Fruit fly (Drosophila melanogaster) whole organism, embryonic: ENCODE results near the gene Act87E.
A peak's percentile ranks its signal among the peaks of the same experiment; 100 is the strongest.

ENCODE experiments used
- Atf-2 ChIP-seq: fragments of 200-800 bp; sonication (Bioruptor generic); optimal IDR thresholded peaks from 2 replicates; lab custom pipeline; 2016; ENCODE audit warnings: missing biosample characterization, missing genetic modification characterization
- BEAF-32 ChIP-seq: fragments of 200-800 bp; sonication (Bioruptor generic); optimal IDR thresholded peaks from 3 replicates; lab custom pipeline; 2017; ENCODE audit warnings: missing biosample characterization, missing genetic modification characterization, mild to moderate bottlenecking, moderate library complexity, missing genetic modification reagents
- CG10147 ChIP-seq: fragments of 200-800 bp; sonication (Bioruptor generic); optimal IDR thresholded peaks from 2 replicates; lab custom pipeline; 2019; ENCODE audit warnings: missing biosample characterization, mild to moderate bottlenecking, missing genetic modification characterization, moderate library complexity
- CG10209 ChIP-seq: fragments of 200-800 bp; sonication (Bioruptor generic); optimal IDR thresholded peaks from 3 replicates; lab custom pipeline; 2017; ENCODE audit warnings: missing biosample characterization, mild to moderate bottlenecking, missing genetic modification characterization, missing genetic modification reagents
- CG10366 ChIP-seq: fragments of 200-800 bp; sonication (Bioruptor generic); IDR thresholded peaks from 2 replicates; pipeline ENCODE4 v1.3.6; 2022; ENCODE audit warnings: missing biosample characterization, missing genetic modification characterization
- CG12104 ChIP-seq: fragments of 200-800 bp; sonication (Bioruptor generic); optimal IDR thresholded peaks from 3 replicates; lab custom pipeline; 2016; ENCODE audit warnings: missing biosample characterization, missing genetic modification characterization
- CG1602 ChIP-seq: fragments of 200-800 bp; sonication (Bioruptor generic); optimal IDR thresholded peaks from 3 replicates; lab custom pipeline; 2016; ENCODE audit warnings: missing biosample characterization, missing genetic modification characterization
- CG17361 ChIP-seq: fragments of 200-800 bp; sonication (Bioruptor generic); IDR thresholded peaks from 3 replicates; pipeline ENCODE4 v1.3.6; 2022; ENCODE audit warnings: missing biosample characterization, missing genetic modification characterization
- CG17385 ChIP-seq: fragments of 200-800 bp; sonication (Bioruptor generic); optimal IDR thresholded peaks from 3 replicates; lab custom pipeline; 2018; ENCODE audit warnings: missing biosample characterization, mild to moderate bottlenecking, missing genetic modification characterization
- CG17612 ChIP-seq: fragments of 200-800 bp; sonication (Bioruptor generic); IDR thresholded peaks from 2 replicates; pipeline ENCODE4 v1.3.6; 2022; ENCODE audit warnings: missing biosample characterization, missing genetic modification characterization
- CG17802 ChIP-seq: fragments of 200-800 bp; sonication (Bioruptor generic); optimal IDR thresholded peaks from 2 replicates; lab custom pipeline; 2018; ENCODE audit warnings: missing biosample characterization, mild to moderate bottlenecking, missing genetic modification characterization, moderate library complexity
- CG2678 ChIP-seq: fragments of 200-800 bp; sonication (Bioruptor generic); optimal IDR thresholded peaks from 3 replicates; lab custom pipeline; 2019; ENCODE audit warnings: missing biosample characterization, mild to moderate bottlenecking, missing genetic modification characterization, moderate library complexity
- CG2875 ChIP-seq: fragments of 200-800 bp; sonication (Bioruptor generic); optimal IDR thresholded peaks from 2 replicates; lab custom pipeline; 2017; ENCODE audit warnings: missing biosample characterization, mild to moderate bottlenecking, missing genetic modification characterization, missing genetic modification reagents
- CG30431 ChIP-seq: fragments of 200-800 bp; sonication (Bioruptor generic); optimal IDR thresholded peaks from 2 replicates; lab custom pipeline; 2017; ENCODE audit warnings: missing biosample characterization, missing genetic modification characterization
- CG3065 ChIP-seq: fragments of 200-800 bp; sonication (Bioruptor generic); optimal IDR thresholded peaks from 2 replicates; lab custom pipeline; 2016; ENCODE audit warnings: missing biosample characterization, missing genetic modification characterization
- CG31365 ChIP-seq: fragments of 200-800 bp; sonication (Bioruptor generic); optimal IDR thresholded peaks from 2 replicates; lab custom pipeline; 2018; ENCODE audit warnings: missing biosample characterization, mild to moderate bottlenecking, missing genetic modification characterization
- CG31441 ChIP-seq: fragments of 200-800 bp; sonication (Bioruptor generic); IDR thresholded peaks from 2 replicates; pipeline ENCODE4 v1.3.6; 2022; ENCODE audit warnings: missing biosample characterization, missing genetic modification characterization
- CG3726 ChIP-seq: fragments of 200-800 bp; sonication (Bioruptor generic); IDR thresholded peaks from 3 replicates; pipeline ENCODE4, ENCODE4 v1.3.6; 2022; ENCODE audit warnings: missing biosample characterization, missing genetic modification characterization
- CG3847 ChIP-seq: fragments of 200-800 bp; sonication (Bioruptor generic); IDR thresholded peaks from 2 replicates; pipeline ENCODE4 v1.3.6; 2022; ENCODE audit warnings: missing biosample characterization, missing genetic modification characterization
- CG4854 ChIP-seq: fragments of 200-800 bp; sonication (Bioruptor generic); optimal IDR thresholded peaks from 2 replicates; lab custom pipeline; 2016; ENCODE audit warnings: missing biosample characterization, missing genetic modification characterization, inconsistent platforms
- CG6254 ChIP-seq: fragments of 200-800 bp; sonication (Bioruptor generic); optimal IDR thresholded peaks from 3 replicates; lab custom pipeline; 2017; ENCODE audit warnings: mild to moderate bottlenecking, missing biosample characterization, missing genetic modification reagents, missing genetic modification characterization
- CG6654 ChIP-seq: fragments of 200-800 bp; sonication (Bioruptor generic); optimal IDR thresholded peaks from 2 replicates; lab custom pipeline; 2017; ENCODE audit warnings: missing biosample characterization, mild to moderate bottlenecking, missing genetic modification characterization
- CG8944 ChIP-seq: fragments of 200-800 bp; sonication (Bioruptor generic); optimal IDR thresholded peaks from 3 replicates; lab custom pipeline; 2016; ENCODE audit warnings: missing biosample characterization, missing genetic modification characterization
- CG9215 ChIP-seq: fragments of 200-800 bp; sonication (Bioruptor generic); IDR thresholded peaks from 2 replicates; pipeline ENCODE4 v1.3.6; 2022; ENCODE audit warnings: missing biosample characterization, missing genetic modification characterization
- CG9817 ChIP-seq: fragments of 200-800 bp; sonication (Bioruptor generic); optimal IDR thresholded peaks from 2 replicates; lab custom pipeline; 2018; ENCODE audit warnings: missing biosample characterization, mild to moderate bottlenecking, missing genetic modification characterization, moderate library complexity
- Chrac-16 ChIP-seq: fragments of 200-800 bp; sonication (Bioruptor generic); optimal IDR thresholded peaks from 3 replicates; lab custom pipeline; 2016; ENCODE audit warnings: missing biosample characterization, missing genetic modification characterization
- Dip2 ChIP-seq: fragments of 200-800 bp; sonication (Bioruptor generic); IDR thresholded peaks from 2 replicates; pipeline ENCODE4 v1.3.6; 2022; ENCODE audit warnings: missing biosample characterization, missing genetic modification characterization
- GATAe ChIP-seq: fragments of 200-800 bp; sonication (Bioruptor generic); conservative IDR thresholded peaks from 2 replicates; pipeline ENCODE4 v1.3.6; 2022; ENCODE audit warnings: missing biosample characterization, missing genetic modification characterization
- Gug ChIP-seq: fragments of 200-800 bp; sonication (Bioruptor generic); IDR thresholded peaks from 4 replicates; pipeline ENCODE4 v1.3.6; 2022; ENCODE audit warnings: missing biosample characterization, missing genetic modification characterization
- Kr ChIP-seq: fragments of 200-800 bp; sonication (Bioruptor generic); optimal IDR thresholded peaks from 2 replicates; lab custom pipeline; 2017; ENCODE audit warnings: missing biosample characterization, mild to moderate bottlenecking, missing genetic modification characterization
- MTF-1 ChIP-seq: fragments of 200-800 bp; sonication (Bioruptor generic); optimal IDR thresholded peaks from 2 replicates; lab custom pipeline; 2018; ENCODE audit warnings: missing biosample characterization, mild to moderate bottlenecking, missing genetic modification characterization, borderline replicate concordance
- Mrtf ChIP-seq: fragments of 200-800 bp; sonication (Bioruptor generic); IDR thresholded peaks from 3 replicates; pipeline ENCODE4 v1.3.6; 2022; ENCODE audit warnings: missing biosample characterization, missing genetic modification characterization
- NK7.1 ChIP-seq: fragments of 200-800 bp; sonication (Bioruptor generic); optimal IDR thresholded peaks from 3 replicates; lab custom pipeline; 2016; ENCODE audit warnings: missing biosample characterization, missing genetic modification characterization
- Scr ChIP-seq: fragments of 200-800 bp; sonication (Bioruptor generic); IDR thresholded peaks from 2 replicates; pipeline ENCODE4 v1.3.6; 2022; ENCODE audit warnings: missing biosample characterization, missing genetic modification characterization; ENCODE audit not compliant: partially characterized antibody
- ase ChIP-seq: fragments of 200-800 bp; sonication (Bioruptor generic); IDR thresholded peaks from 3 replicates; pipeline ENCODE4 v1.3.6; 2022; ENCODE audit warnings: missing biosample characterization, missing genetic modification characterization
- ato ChIP-seq: fragments of 200-800 bp; sonication (Bioruptor generic); IDR thresholded peaks from 2 replicates; pipeline ENCODE4 v1.3.6; 2022; ENCODE audit warnings: missing biosample characterization, missing genetic modification characterization; ENCODE audit not compliant: partially characterized antibody
- bowl ChIP-seq: fragments of 200-800 bp; sonication (Bioruptor generic); IDR thresholded peaks from 2 replicates; pipeline ENCODE4 v1.3.6; 2022; ENCODE audit warnings: missing biosample characterization, missing genetic modification characterization
- cato ChIP-seq: fragments of 200-800 bp; sonication (Bioruptor generic); optimal IDR thresholded peaks from 2 replicates; lab custom pipeline; 2016; ENCODE audit warnings: missing biosample characterization, missing genetic modification characterization, borderline replicate concordance
- cg ChIP-seq: fragments of 200-800 bp; sonication (Bioruptor generic); optimal IDR thresholded peaks from 3 replicates; lab custom pipeline; 2019; ENCODE audit warnings: missing biosample characterization, mild to moderate bottlenecking, missing genetic modification characterization, moderate library complexity
- en ChIP-seq: fragments of 200-800 bp; sonication (Bioruptor generic); optimal IDR thresholded peaks from 2 replicates; lab custom pipeline; 2016; ENCODE audit warnings: missing biosample characterization, missing genetic modification characterization
- fd64A ChIP-seq: fragments of 200-800 bp; sonication (Bioruptor generic); optimal IDR thresholded peaks from 3 replicates; lab custom pipeline; 2018; ENCODE audit warnings: missing biosample characterization, mild to moderate bottlenecking, missing genetic modification characterization
- gro ChIP-seq: fragments of 200-800 bp; sonication (Bioruptor generic); optimal IDR thresholded peaks from 2 replicates; lab custom pipeline; 2016; ENCODE audit warnings: missing biosample characterization, missing genetic modification characterization
- jigr1 ChIP-seq: fragments of 200-800 bp; sonication (Bioruptor generic); IDR thresholded peaks from 3 replicates; pipeline ENCODE4 v1.3.6; 2022; ENCODE audit warnings: missing biosample characterization, missing genetic modification characterization
- klu ChIP-seq: fragments of 200-800 bp; sonication (Bioruptor generic); IDR thresholded peaks from 2 replicates; pipeline ENCODE4 v1.3.6; 2022; ENCODE audit warnings: missing biosample characterization, missing genetic modification characterization
- oc ChIP-seq: fragments of 200-800 bp; sonication (Bioruptor generic); optimal IDR thresholded peaks from 2 replicates; lab custom pipeline; 2018; ENCODE audit warnings: missing biosample characterization, mild to moderate bottlenecking, missing genetic modification characterization, moderate library complexity
- odd ChIP-seq: fragments of 200-800 bp; sonication (Bioruptor generic); optimal IDR thresholded peaks from 2 replicates; lab custom pipeline; 2017; ENCODE audit warnings: missing biosample characterization, mild to moderate bottlenecking, missing genetic modification characterization
- pb ChIP-seq: fragments of 200-800 bp; sonication (Bioruptor generic); optimal IDR thresholded peaks from 3 replicates; lab custom pipeline; 2016; ENCODE audit warnings: missing biosample characterization, missing genetic modification characterization
- pita ChIP-seq: fragments of 200-800 bp; sonication (Bioruptor generic); optimal IDR thresholded peaks from 2 replicates; lab custom pipeline; 2017; ENCODE audit warnings: missing biosample characterization, mild to moderate bottlenecking, missing genetic modification characterization
- psq ChIP-seq: fragments of 200-800 bp; sonication (Bioruptor generic); optimal IDR thresholded peaks from 2 replicates; lab custom pipeline; 2017; ENCODE audit warnings: missing biosample characterization, missing genetic modification characterization
- sob ChIP-seq: fragments of 200-800 bp; sonication (Bioruptor generic); IDR thresholded peaks from 2 replicates; pipeline ENCODE4 v1.3.6; 2022; ENCODE audit warnings: missing biosample characterization, missing genetic modification characterization
- wdn ChIP-seq: fragments of 200-800 bp; sonication (Bioruptor generic); IDR thresholded peaks from 2 replicates; pipeline ENCODE4 v1.3.6; 2022; ENCODE audit warnings: missing biosample characterization, missing genetic modification characterization
- z ChIP-seq: fragments of 200-800 bp; sonication (Bioruptor generic); IDR thresholded peaks from 3 replicates; pipeline ENCODE4 v1.3.6; 2022; ENCODE audit warnings: missing biosample characterization, missing genetic modification characterization

Gene Act87E

dm6 chr3R:13441703-13442102 lies 15.9 kb downstream of the Act87E start (continued):
- TF ChIP-seq cato (GFP tag; lab: Kevin White, UChicago) (no peak), Atf-2 (GFP tag; lab: Kevin White, UChicago) (no peak), cg (no peak), CG30431 (GFP tag; lab: Kevin White, UChicago) (no peak), CG3847 (GFP tag; lab: Robert Waterston, UW) (0 out of 2 replicates have a peak, but pooled peaks have one; percentile 11), CG31441 (peak; percentile 32; the same call in 1 of the 2 replicates), Mrtf (GFP tag; lab: Robert Waterston, UW) (no peak), CG6254 (GFP tag; lab: Kevin White, UChicago) (no peak), jigr1 (GFP tag; lab: Robert Waterston, UW) (no peak), CG17612 (GFP tag; lab: Robert Waterston, UW) (no peak), CG1602 (GFP tag; lab: Kevin White, UChicago) (no peak), wdn (no peak), psq (GFP tag; lab: Kevin White, UChicago) (no peak), fd64A (GFP tag; lab: Kevin White, UChicago) (no peak), ase (no peak), klu (GFP tag; lab: Robert Waterston, UW) (no peak), CG12104 (no peak), odd (GFP tag; lab: Kevin White, UChicago) (peak; percentile 41), pb (GFP tag; lab: Kevin White, UChicago) (no peak), CG10147 (GFP tag; lab: Kevin White, UChicago) (no peak), CG2678 (peak; percentile 73), bowl (GFP tag; lab: Robert Waterston, UW) (no peak), z (GFP tag; lab: Robert Waterston, UW) (no peak), CG17385 (GFP tag; lab: Kevin White, UChicago) (no peak), BEAF-32 (no peak), sob (GFP tag; lab: Robert Waterston, UW) (peak; percentile 36; the same call in 1 of the 2 replicates), CG3726 (no peak), Dip2 (no peak), CG31365 (tag; lab: Kevin White, UChicago) (no peak), CG10366 (GFP tag; lab: Robert Waterston, UW) (no peak), CG2875 (no peak), CG6654 (GFP tag; lab: Kevin White, UChicago) (no peak), CG17802 (tag; lab: Kevin White, UChicago) (no peak), Kr (GFP tag; lab: Kevin White, UChicago) (no peak), gro (peak; percentile 17), CG9817 (tag; lab: Kevin White, UChicago) (peak; percentile 0), en (no peak), Chrac-16 (GFP tag; lab: Kevin White, UChicago) (no peak), pita (GFP tag; lab: Kevin White, UChicago) (no peak), CG10209 (GFP tag; lab: Kevin White, UChicago) (no peak), CG4854 (GFP tag; lab: Kevin White, UChicago) (no peak), MTF-1 (GFP tag; lab: Kevin White, UChicago) (peak; percentile 42), NK7.1 (GFP tag; lab: Kevin White, UChicago) (no peak), ato (GFP tag; lab: Robert Waterston, UW) (no peak), CG9215 (GFP tag; lab: Robert Waterston, UW) (no peak), CG3065 (no peak), oc (tag; lab: Kevin White, UChicago) (no peak), CG17361 (GFP tag; lab: Robert Waterston, UW) (peak; percentile 36; the same call in 1 of the 3 replicates), Scr (no peak), GATAe (no peak), Gug (GFP tag; lab: Robert Waterston, UW) (no peak), CG8944 (no peak)
